Worm (Caenorhabditis elegans): ENCODE data around the gene cutl-1.

DNA sequence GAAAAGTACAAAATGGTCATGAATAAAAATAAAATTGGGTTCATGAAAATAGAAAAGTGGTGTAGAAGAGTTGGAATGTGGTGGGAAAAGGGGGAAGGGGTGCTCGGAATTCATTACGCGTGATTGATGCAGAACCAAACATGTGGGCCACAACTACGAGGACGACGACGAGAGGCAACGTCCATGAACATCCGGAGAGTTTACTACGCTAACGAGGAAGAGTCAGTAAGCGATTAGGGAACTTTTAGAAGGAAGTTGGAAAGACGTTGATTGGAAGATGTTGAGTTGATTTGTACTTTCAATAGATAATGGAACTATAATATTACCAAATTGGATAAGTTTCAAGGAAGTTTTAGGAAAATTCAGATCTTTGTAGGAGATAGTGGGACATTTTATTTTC is 4.2 kb downstream of the cutl-1 start:
- TF ChIP-seq lin-39 (tag; optimal IDR thresholded peaks at IDR 0.05) (no peak), unc-39 (tag; optimal IDR thresholded peaks at IDR 0.05) (no peak), nhr-11 (tag; optimal IDR thresholded peaks at IDR 0.05) (no peak), ama-1 (optimal IDR thresholded peaks at IDR 0.05) (no peak), ztf-4 (tag; optimal IDR thresholded peaks at IDR 0.05) (no peak), egl-27 (tag; optimal IDR thresholded peaks at IDR 0.05) (no peak), crh-2 (tag; optimal IDR thresholded peaks at IDR 0.05) (no peak), unc-62 (GFP tag; optimal IDR thresholded peaks at IDR 0.05) (no peak), alr-1 (tag; optimal IDR thresholded peaks at IDR 0.05) (no peak), nhr-12 (tag; optimal IDR thresholded peaks at IDR 0.05) (no peak), C34F6.9 (tag; optimal IDR thresholded peaks at IDR 0.05) (no peak), unc-55 (GFP tag; optimal IDR thresholded peaks at IDR 0.05) (no peak), fos-1 (tag; optimal IDR thresholded peaks at IDR 0.05) (no peak), nhr-6 (tag; optimal IDR thresholded peaks at IDR 0.05) (no peak)

Data from whole organism, L2 larva.